Worm (Caenorhabditis elegans): Measurements from ENCODE around the gene lipl-5.

- no peak for TF ChIP-seq dpff-1 (tag; optimal IDR thresholded peaks at IDR 0.05)
- TF ChIP-seq Y56A3A.18 (GFP tag; IDR thresholded peaks at IDR 0.05), result no peak
- no peak for TF ChIP-seq hmg-20 (GFP tag; IDR thresholded peaks at IDR 0.05)
- TF ChIP-seq unc-62 (GFP tag; optimal IDR thresholded peaks at IDR 0.05), result no peak
- TF ChIP-seq chd-7 (tag; optimal IDR thresholded peaks at IDR 0.05), result no peak
- no peak for TF ChIP-seq D2030.7 (GFP tag; IDR thresholded peaks at IDR 0.05)
- TF ChIP-seq F22D6.2 (tag; optimal IDR thresholded peaks at IDR 0.05), result no peak
- no peak for TF ChIP-seq snpc-4 (GFP tag; optimal IDR thresholded peaks at IDR 0.05)
- no peak for TF ChIP-seq snpc-4 (tag; optimal IDR thresholded peaks at IDR 0.05)
- no peak for TF ChIP-seq pha-4 (tag; optimal IDR thresholded peaks at IDR 0.05)
- TF ChIP-seq nfya-1 (tag; optimal IDR thresholded peaks at IDR 0.05; ENCODE audit: borderline replicate concordance, insufficient read depth), result no peak
- TF ChIP-seq unc-130 (GFP tag; optimal IDR thresholded peaks at IDR 0.05), result no peak
- no peak for TF ChIP-seq lag-1 (GFP tag; IDR thresholded peaks at IDR 0.05)
- no peak for TF ChIP-seq dpl-1 (GFP tag; optimal IDR thresholded peaks at IDR 0.05)
Observed at ce11 chrV:424140-424539, 38.6 kb downstream of the lipl-5 start, which contains the start of gene B0554.5.

All from whole organism, young adult.